Fruit fly (Drosophila melanogaster) whole organism, embryonic: ENCODE measurements around the gene CG7557.

Experiments used
- Antp ChIP-seq: fragments of 200-800 bp; sonication (Bioruptor generic); optimal IDR thresholded peaks from 3 replicates; lab custom pipeline; 2016; ENCODE audit warnings: missing biosample characterization, missing genetic modification characterization
- Asciz ChIP-seq: fragments of 200-800 bp; sonication (Bioruptor generic); optimal IDR thresholded peaks from 2 replicates; lab custom pipeline; 2017; ENCODE audit warnings: missing biosample characterization, mild to moderate bottlenecking, missing genetic modification characterization, missing genetic modification reagents
- Awh ChIP-seq: fragments of 200-800 bp; sonication (Bioruptor generic); IDR thresholded peaks from 2 replicates; pipeline ENCODE4, ENCODE4 v1.3.6; 2022; ENCODE audit warnings: missing biosample characterization, missing genetic modification characterization
- Bdp1 ChIP-seq: fragments of 200-800 bp; sonication (Bioruptor generic); optimal IDR thresholded peaks from 3 replicates; lab custom pipeline; 2016; ENCODE audit warnings: missing biosample characterization, missing genetic modification characterization
- CG10979 ChIP-seq: fragments of 200-800 bp; sonication (Bioruptor generic); optimal IDR thresholded peaks from 2 replicates; lab custom pipeline; 2018; ENCODE audit warnings: missing biosample characterization, mild to moderate bottlenecking, missing genetic modification characterization, moderate library complexity
- CG11695 ChIP-seq: fragments of 200-800 bp; sonication (Bioruptor generic); IDR thresholded peaks from 3 replicates; pipeline ENCODE4 v1.3.6; 2022; ENCODE audit warnings: missing biosample characterization, missing genetic modification characterization
- CG11723 ChIP-seq: fragments of 200-800 bp; sonication (Bioruptor generic); optimal IDR thresholded peaks from 2 replicates; lab custom pipeline; 2017; ENCODE audit warnings: missing biosample characterization, mild to moderate bottlenecking, missing genetic modification characterization
- CG12155 ChIP-seq: fragments of 200-800 bp; sonication (Bioruptor generic); optimal IDR thresholded peaks from 3 replicates; lab custom pipeline; 2016; ENCODE audit warnings: missing biosample characterization, missing genetic modification characterization
- CG15479 ChIP-seq: fragments of 200-800 bp; sonication (Bioruptor generic); optimal IDR thresholded peaks from 3 replicates; lab custom pipeline; 2019; ENCODE audit warnings: missing biosample characterization, mild to moderate bottlenecking, missing genetic modification characterization, moderate library complexity
- CG1603 ChIP-seq: fragments of 200-800 bp; sonication (Bioruptor generic); optimal IDR thresholded peaks from 2 replicates; lab custom pipeline; 2019; ENCODE audit warnings: missing biosample characterization, mild to moderate bottlenecking, missing genetic modification characterization, moderate library complexity
- CG17328 ChIP-seq: fragments of 200-800 bp; sonication (Bioruptor generic); IDR thresholded peaks from 2 replicates; pipeline ENCODE4 v1.3.6; 2022; ENCODE audit warnings: missing biosample characterization, missing genetic modification characterization
- CG33213 ChIP-seq: fragments of 200-800 bp; sonication (Bioruptor generic); optimal IDR thresholded peaks from 3 replicates; lab custom pipeline; 2016; ENCODE audit warnings: missing biosample characterization, missing genetic modification characterization
- CG3407 ChIP-seq: fragments of 200-800 bp; sonication (Bioruptor generic); optimal IDR thresholded peaks from 2 replicates; lab custom pipeline; 2018; ENCODE audit warnings: missing biosample characterization, mild to moderate bottlenecking, missing genetic modification characterization
- CG42726 ChIP-seq: fragments of 200-800 bp; sonication (Bioruptor generic); IDR thresholded peaks from 2 replicates; pipeline ENCODE4 v1.3.6; 2022; ENCODE audit warnings: missing biosample characterization, missing genetic modification characterization; ENCODE audit not compliant: partially characterized antibody
- CG4328 ChIP-seq: fragments of 200-800 bp; sonication (Bioruptor generic); optimal IDR thresholded peaks from 3 replicates; lab custom pipeline; 2017; ENCODE audit warnings: missing biosample characterization, missing genetic modification reagents, missing genetic modification characterization
- CG6683 ChIP-seq: fragments of 200-800 bp; sonication (Bioruptor generic); optimal IDR thresholded peaks from 2 replicates; lab custom pipeline; 2017; ENCODE audit warnings: missing biosample characterization, mild to moderate bottlenecking, missing genetic modification characterization, missing genetic modification reagents
- CG8290 ChIP-seq, 3 experiments: fragments of 200-800 bp; sonication (Bioruptor generic); optimal IDR thresholded peaks; 2 replicates each; lab custom pipeline; 2016 to 2019; ENCODE audit warnings: missing biosample characterization in 3 of 3, missing genetic modification characterization in 3 of 3, mild to moderate bottlenecking in 2 of 3, moderate library complexity in 1 of 3
- CG8388 ChIP-seq: fragments of 200-800 bp; sonication (Bioruptor generic); optimal IDR thresholded peaks from 2 replicates; lab custom pipeline; 2019; ENCODE audit warnings: missing biosample characterization, mild to moderate bottlenecking, missing genetic modification characterization, moderate library complexity
- CHES-1-like ChIP-seq: fragments of 200-800 bp; sonication (Bioruptor generic); optimal IDR thresholded peaks from 2 replicates; lab custom pipeline; 2016; ENCODE audit warnings: missing biosample characterization, missing genetic modification characterization
- D19B ChIP-seq: fragments of 200-800 bp; sonication (Bioruptor generic); optimal IDR thresholded peaks from 2 replicates; lab custom pipeline; 2017; ENCODE audit warnings: missing biosample characterization, mild to moderate bottlenecking, missing genetic modification characterization
- Dbx ChIP-seq: fragments of 200-800 bp; sonication (Bioruptor generic); IDR thresholded peaks from 3 replicates; pipeline ENCODE4 v1.3.6; 2022; ENCODE audit warnings: missing biosample characterization, missing genetic modification characterization
- Dip3 ChIP-seq: fragments of 200-800 bp; sonication (Bioruptor generic); optimal IDR thresholded peaks from 3 replicates; lab custom pipeline; 2016; ENCODE audit warnings: missing biosample characterization, missing genetic modification characterization
- Doc2 ChIP-seq: fragments of 200-800 bp; sonication (Bioruptor generic); IDR thresholded peaks from 2 replicates; pipeline ENCODE4 v1.3.6; 2022; ENCODE audit warnings: missing biosample characterization, missing genetic modification characterization
- Fer1 ChIP-seq: fragments of 200-800 bp; sonication (Bioruptor generic); optimal IDR thresholded peaks from 2 replicates; lab custom pipeline; 2017; ENCODE audit warnings: missing biosample characterization, mild to moderate bottlenecking, missing genetic modification characterization
- Hey ChIP-seq: fragments of 200-800 bp; sonication (Bioruptor generic); optimal IDR thresholded peaks from 3 replicates; lab custom pipeline; 2018; ENCODE audit warnings: missing biosample characterization, mild to moderate bottlenecking, missing genetic modification characterization
- Kr ChIP-seq: fragments of 200-800 bp; sonication (Bioruptor generic); optimal IDR thresholded peaks from 2 replicates; lab custom pipeline; 2017; ENCODE audit warnings: missing biosample characterization, mild to moderate bottlenecking, missing genetic modification characterization
- NFAT ChIP-seq: fragments of 200-800 bp; sonication (Bioruptor generic); IDR thresholded peaks from 2 replicates; pipeline ENCODE4 v1.3.6; 2022; ENCODE audit warnings: missing biosample characterization, missing genetic modification characterization
- Side ChIP-seq: fragments of 200-800 bp; sonication (Bioruptor generic); optimal IDR thresholded peaks from 2 replicates; lab custom pipeline; 2016; ENCODE audit warnings: missing biosample characterization, missing genetic modification characterization
- Spps ChIP-seq: fragments of 200-800 bp; sonication (Bioruptor generic); optimal IDR thresholded peaks from 2 replicates; lab custom pipeline; 2018; ENCODE audit warnings: missing biosample characterization, mild to moderate bottlenecking, missing genetic modification characterization
- abd-A ChIP-seq: fragments of 200-800 bp; sonication (Bioruptor generic); optimal IDR thresholded peaks from 3 replicates; lab custom pipeline; 2019; ENCODE audit warnings: missing biosample characterization, mild to moderate bottlenecking, missing genetic modification characterization, moderate library complexity
- btn ChIP-seq: fragments of 200-800 bp; sonication (Bioruptor generic); optimal IDR thresholded peaks from 2 replicates; lab custom pipeline; 2016; ENCODE audit warnings: missing biosample characterization, missing genetic modification characterization
- cg ChIP-seq: fragments of 200-800 bp; sonication (Bioruptor generic); optimal IDR thresholded peaks from 3 replicates; lab custom pipeline; 2019; ENCODE audit warnings: missing biosample characterization, mild to moderate bottlenecking, missing genetic modification characterization, moderate library complexity
- chinmo ChIP-seq: fragments of 200-800 bp; sonication (Bioruptor generic); IDR thresholded peaks from 4 replicates; pipeline ENCODE4 v1.3.6; 2022; ENCODE audit warnings: missing biosample characterization, missing genetic modification characterization; ENCODE audit not compliant: partially characterized antibody
- chn ChIP-seq: fragments of 200-800 bp; sonication (Bioruptor generic); optimal IDR thresholded peaks from 2 replicates; lab custom pipeline; 2016; ENCODE audit warnings: missing biosample characterization, missing genetic modification characterization
- crol ChIP-seq: fragments of 200-800 bp; sonication (Bioruptor generic); IDR thresholded peaks from 2 replicates; pipeline ENCODE4 v1.3.6; 2022; ENCODE audit warnings: missing biosample characterization, missing genetic modification characterization
- knrl ChIP-seq: fragments of 200-800 bp; sonication (Bioruptor generic); IDR thresholded peaks from 3 replicates; pipeline ENCODE4 v1.3.6; 2022; ENCODE audit warnings: missing biosample characterization, missing genetic modification characterization; ENCODE audit not compliant: partially characterized antibody
- lilli ChIP-seq: fragments of 200-800 bp; sonication (Bioruptor generic); optimal IDR thresholded peaks from 3 replicates; lab custom pipeline; 2016; ENCODE audit warnings: missing biosample characterization, missing genetic modification characterization
- lov ChIP-seq, 2 experiments: fragments of 200-800 bp in 1 of 2; fragments of >200 bp in 1 of 2; sonication (Bioruptor generic) in 1 of 2; IDR thresholded peaks in 1 of 2; optimal IDR thresholded peaks in 1 of 2; 2 replicates in 1 of 2; 3 replicates in 1 of 2; pipeline versions ENCODE4 v1.3.6 to Lab custom; 2017 to 2022; ENCODE audit warnings: missing biosample characterization in 1 of 2, missing genetic modification characterization in 1 of 2
- nerfin-1 ChIP-seq: fragments of 200-800 bp; sonication (Bioruptor generic); optimal IDR thresholded peaks from 3 replicates; lab custom pipeline; 2019; ENCODE audit warnings: missing biosample characterization, mild to moderate bottlenecking, missing genetic modification characterization, moderate library complexity
- oc ChIP-seq: fragments of 200-800 bp; sonication (Bioruptor generic); optimal IDR thresholded peaks from 2 replicates; lab custom pipeline; 2018; ENCODE audit warnings: missing biosample characterization, mild to moderate bottlenecking, missing genetic modification characterization, moderate library complexity
- pb ChIP-seq: fragments of 200-800 bp; sonication (Bioruptor generic); optimal IDR thresholded peaks from 3 replicates; lab custom pipeline; 2016; ENCODE audit warnings: missing biosample characterization, missing genetic modification characterization
- pnt ChIP-seq: fragments of 200-800 bp; sonication (Bioruptor generic); optimal IDR thresholded peaks from 3 replicates; lab custom pipeline; 2016; ENCODE audit warnings: missing biosample characterization, missing genetic modification characterization
- prd ChIP-seq, 3 experiments: fragments of >200 bp in 2 of 3; fragments of 200-800 bp in 1 of 3; sonication (Bioruptor generic) in 1 of 3; optimal IDR thresholded peaks in 2 of 3; IDR thresholded peaks in 1 of 3; 2 replicates in 2 of 3; 3 replicates in 1 of 3; pipeline versions ENCODE4 v1.3.6 to Lab custom; 2017 to 2022; ENCODE audit warnings: missing biosample characterization in 1 of 3, missing genetic modification characterization in 1 of 3
- pros ChIP-seq: fragments of 200-800 bp; sonication (Bioruptor generic); optimal IDR thresholded peaks from 3 replicates; lab custom pipeline; 2019; ENCODE audit warnings: missing biosample characterization, mild to moderate bottlenecking, missing genetic modification characterization, moderate library complexity
- run ChIP-seq: fragments of 200-800 bp; sonication (Bioruptor generic); optimal IDR thresholded peaks from 3 replicates; lab custom pipeline; 2018; ENCODE audit warnings: missing biosample characterization, mild to moderate bottlenecking, missing genetic modification characterization
- seq ChIP-seq: fragments of 200-800 bp; sonication (Bioruptor generic); IDR thresholded peaks from 2 replicates; pipeline ENCODE4 v1.3.6; 2022; ENCODE audit warnings: missing biosample characterization, missing genetic modification characterization
- sna ChIP-seq: fragments of 200-800 bp; sonication (Bioruptor generic); IDR thresholded peaks from 2 replicates; pipeline ENCODE4 v1.3.6; 2022; ENCODE audit warnings: missing biosample characterization, missing genetic modification characterization; ENCODE audit not compliant: partially characterized antibody
- tio ChIP-seq: fragments of 200-800 bp; sonication (Bioruptor generic); optimal IDR thresholded peaks from 2 replicates; lab custom pipeline; 2017; ENCODE audit warnings: missing biosample characterization, missing genetic modification characterization, inconsistent platforms
- twi ChIP-seq: fragments of 200-800 bp; optimal IDR thresholded peaks from 2 replicates; lab custom pipeline; 2019; ENCODE audit warnings: missing biosample characterization, mild to moderate bottlenecking, missing genetic modification characterization, moderate library complexity

The CG7557 gene

dm6 chr3L:11420976-11421375, 24.0 kb upstream of the CG7557 start (continued):
- no peak for TF ChIP-seq NFAT (GFP tag; lab: Robert Waterston, UW)
- no peak for TF ChIP-seq Dip3 (GFP tag; lab: Kevin White, UChicago)
- TF ChIP-seq lilli, result no peak
- TF ChIP-seq Fer1 (GFP tag; lab: Kevin White, UChicago), result no peak
- no peak for TF ChIP-seq sna
- TF ChIP-seq CG4328 (GFP tag; lab: Kevin White, UChicago), result no peak
- no peak for TF ChIP-seq lov (optimal IDR thresholded peaks at IDR 0.05; lab: Kevin White, UChicago)
- peak; percentile 69; the same call in 1 of the 3 replicates for TF ChIP-seq lov (GFP tag; IDR thresholded peaks at IDR 0.05; lab: Robert Waterston, UW)
- TF ChIP-seq prd (optimal IDR thresholded peaks at IDR 0.05; lab: Kevin White, UChicago), result no peak
- TF ChIP-seq prd (GFP tag; IDR thresholded peaks at IDR 0.05; lab: Robert Waterston, UW), result no peak; the same call in 2 of the 3 replicates
- TF ChIP-seq CG3407 (GFP tag; lab: Kevin White, UChicago), result no peak
- TF ChIP-seq pb (GFP tag; lab: Kevin White, UChicago), result no peak
- no peak for TF ChIP-seq CG8388 (GFP tag; lab: Kevin White, UChicago)
- no peak for TF ChIP-seq CG1603 (tag; lab: Kevin White, UChicago)
- TF ChIP-seq knrl (GFP tag; lab: Robert Waterston, UW), result no peak
- no peak for TF ChIP-seq CG10979 (tag; lab: Kevin White, UChicago)
- no peak for TF ChIP-seq tio (GFP tag; lab: Kevin White, UChicago)
- TF ChIP-seq CG17328 (GFP tag; lab: Robert Waterston, UW), result no peak

- TF ChIP-seq CG12155 (GFP tag; lab: Kevin White, UChicago), result no peak
- no peak for TF ChIP-seq cg (GFP tag; lab: Kevin White, UChicago)
- TF ChIP-seq CHES-1-like, result no peak
- no peak for TF ChIP-seq chn (GFP tag; lab: Kevin White, UChicago)
- TF ChIP-seq CG33213 (GFP tag; lab: Kevin White, UChicago), result no peak
- TF ChIP-seq CG11723 (GFP tag; lab: Kevin White, UChicago), result no peak
- no peak for TF ChIP-seq CG11695 (GFP tag; lab: Robert Waterston, UW)
- TF ChIP-seq run (tag; lab: Kevin White, UChicago), result no peak
- TF ChIP-seq pnt (GFP tag; lab: Kevin White, UChicago), result no peak
- TF ChIP-seq crol, result peak; percentile 78
- no peak for TF ChIP-seq Antp (GFP tag; lab: Kevin White, UChicago)
- peak; percentile 69 for TF ChIP-seq oc (tag; lab: Kevin White, UChicago)
- TF ChIP-seq pros (GFP tag; lab: Kevin White, UChicago), result peak; percentile 92
- TF ChIP-seq D19B (GFP tag; lab: Kevin White, UChicago), result no peak
- 0 out of 4 replicates have a peak, but pooled peaks have one; percentile 16 for TF ChIP-seq chinmo (GFP tag; lab: Robert Waterston, UW)
- no peak for TF ChIP-seq Asciz (GFP tag; lab: Kevin White, UChicago)
- 0 out of 3 replicates have a peak, but pooled peaks have one; percentile 21 for TF ChIP-seq Dbx (GFP tag; lab: Robert Waterston, UW)
- peak; percentile 32 for TF ChIP-seq nerfin-1
- TF ChIP-seq CG6683 (GFP tag; lab: Kevin White, UChicago), result no peak
- TF ChIP-seq Awh (GFP tag; lab: Robert Waterston, UW), result no peak
- TF ChIP-seq Bdp1 (GFP tag; lab: Kevin White, UChicago), result no peak
- TF ChIP-seq seq (GFP tag; lab: Robert Waterston, UW), result no peak
- no peak for TF ChIP-seq Spps (tag; lab: Kevin White, UChicago)
- TF ChIP-seq CG42726 (GFP tag; lab: Robert Waterston, UW), result peak; percentile 49; the same call in 1 of the 2 replicates
- TF ChIP-seq Side (GFP tag; lab: Kevin White, UChicago), result no peak
- peak; percentile 50 for TF ChIP-seq abd-A (tag; lab: Kevin White, UChicago)
- peak; percentile 35 for TF ChIP-seq twi (tag; lab: Kevin White, UChicago)
- no peak for TF ChIP-seq CG8290 (GFP tag; optimal IDR thresholded peaks at IDR 0.05; lab: Kevin White, UChicago)
- no peak for TF ChIP-seq CG8290 (tag; optimal IDR thresholded peaks at IDR 0.05; lab: Kevin White, UChicago)
- no peak for TF ChIP-seq CG15479 (GFP tag; lab: Kevin White, UChicago)
- no peak for TF ChIP-seq Doc2 (GFP tag; lab: Robert Waterston, UW)
- peak; percentile 97 for TF ChIP-seq Hey (tag; lab: Kevin White, UChicago)
- peak; percentile 75 for TF ChIP-seq Kr
- no peak for TF ChIP-seq btn (GFP tag; lab: Kevin White, UChicago)
These were observed 23.1 kb upstream of the CG7557 start for dm6 chr3L:11421905-11422304.
